Fruit fly (Drosophila melanogaster) whole organism, embryonic: ENCODE measurements around the gene cpb.

Source experiments
- CG11695 ChIP-seq: fragments of 200-800 bp; sonication (Bioruptor generic); IDR thresholded peaks from 3 replicates; pipeline ENCODE4 v1.3.6; 2022; ENCODE audit warnings: missing biosample characterization, missing genetic modification characterization
- CG32532 ChIP-seq: fragments of 200-800 bp; sonication (Bioruptor generic); IDR thresholded peaks from 2 replicates; pipeline ENCODE4 v1.3.6; 2022; ENCODE audit warnings: missing biosample characterization, missing genetic modification characterization
- CG7928 ChIP-seq: fragments of 200-800 bp; sonication (Bioruptor generic); optimal IDR thresholded peaks from 2 replicates; lab custom pipeline; 2017; ENCODE audit warnings: missing biosample characterization, mild to moderate bottlenecking, missing genetic modification characterization
- CTCF ChIP-seq: fragments of 200-800 bp; sonication (Bioruptor generic); optimal IDR thresholded peaks from 2 replicates; lab custom pipeline; 2017; ENCODE audit warnings: missing biosample characterization, mild to moderate bottlenecking, missing genetic modification characterization, moderate library complexity
- Sin3A ChIP-seq: fragments of >200 bp; optimal IDR thresholded peaks from 2 replicates; lab custom pipeline; 2018
- en ChIP-seq: fragments of 200-800 bp; sonication (Bioruptor generic); optimal IDR thresholded peaks from 2 replicates; lab custom pipeline; 2016; ENCODE audit warnings: missing biosample characterization, missing genetic modification characterization

DNA sequence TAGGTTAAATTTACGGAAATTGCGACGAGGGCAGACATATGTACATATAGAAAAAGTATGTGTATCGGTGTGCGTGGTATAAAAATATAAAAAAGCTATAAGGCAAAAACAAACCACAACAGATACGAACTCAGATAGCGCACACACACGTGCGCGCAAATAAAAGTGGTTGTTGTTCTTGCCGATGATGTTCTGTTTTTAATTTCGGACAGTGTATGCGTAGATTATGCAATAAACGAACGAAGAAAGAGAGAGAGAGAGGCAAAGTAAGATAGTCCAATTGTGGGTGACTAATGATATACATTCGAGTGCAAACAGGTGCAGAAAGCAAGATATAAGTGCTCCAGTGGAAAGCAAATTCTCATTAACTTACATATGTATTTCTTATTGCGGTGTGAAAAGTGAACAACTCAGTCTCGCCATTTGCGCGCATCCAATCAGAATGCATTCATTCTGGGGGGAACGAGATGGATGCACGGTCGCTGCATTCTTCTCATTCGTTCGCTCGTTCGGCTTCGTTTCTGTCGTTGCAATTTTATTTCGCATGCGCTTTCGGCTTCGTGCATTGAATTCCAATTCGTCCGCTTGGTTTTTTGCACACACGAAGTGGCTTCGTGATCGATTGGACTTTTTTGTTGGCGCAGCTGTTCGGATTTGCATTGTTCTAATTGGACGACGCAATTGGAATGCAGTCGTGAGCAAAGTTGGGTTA is 35.2 kb upstream of the cpb start:
- no peak for TF ChIP-seq en
- TF ChIP-seq CG11695 (GFP tag; lab: Robert Waterston, UW) = no peak
- no peak for TF ChIP-seq Sin3A (lab: Kevin White, UChicago)
- TF ChIP-seq CTCF (GFP tag; lab: Kevin White, UChicago) = no peak
- no peak for TF ChIP-seq CG7928 (GFP tag; lab: Kevin White, UChicago)
- TF ChIP-seq CG32532 (GFP tag; lab: Robert Waterston, UW) = no peak
